Fruit fly (Drosophila melanogaster) whole organism, pupa: ENCODE measurements around the gene Uck.

ENCODE experiments used
- CG12605 ChIP-seq: fragments of 200-800 bp; sonication (Bioruptor generic); IDR thresholded peaks from 2 replicates; pipeline ENCODE4 v1.3.6; 2022; ENCODE audit warnings: missing biosample characterization, missing genetic modification characterization
- CG13204 ChIP-seq: fragments of 200-800 bp; sonication (Bioruptor generic); optimal IDR thresholded peaks from 2 replicates; lab custom pipeline; 2018; ENCODE audit warnings: missing biosample characterization, mild to moderate bottlenecking, missing genetic modification characterization, moderate library complexity
- CG14655 ChIP-seq: fragments of 200-800 bp; sonication (Bioruptor generic); optimal IDR thresholded peaks from 3 replicates; lab custom pipeline; 2017; ENCODE audit warnings: mild to moderate bottlenecking, missing biosample characterization, missing genetic modification reagents, missing genetic modification characterization
- CG17806 ChIP-seq: fragments of 200-800 bp; sonication (Bioruptor generic); optimal IDR thresholded peaks from 2 replicates; lab custom pipeline; 2018; ENCODE audit warnings: missing biosample characterization, mild to moderate bottlenecking, missing genetic modification characterization, moderate library complexity
- CG32121 ChIP-seq: fragments of 200-800 bp; sonication (Bioruptor generic); IDR thresholded peaks from 2 replicates; pipeline ENCODE4 v1.3.6; 2022; ENCODE audit warnings: missing biosample characterization, missing genetic modification characterization
- CG34367 ChIP-seq: fragments of 200-800 bp; sonication (Bioruptor generic); optimal IDR thresholded peaks from 2 replicates; lab custom pipeline; 2018; ENCODE audit warnings: missing biosample characterization, mild to moderate bottlenecking, missing genetic modification characterization
- CG8301 ChIP-seq: fragments of 200-800 bp; sonication (Bioruptor generic); optimal IDR thresholded peaks from 2 replicates; lab custom pipeline; 2018; ENCODE audit warnings: missing biosample characterization, mild to moderate bottlenecking, missing genetic modification characterization
- EcR ChIP-seq: fragments of 200-800 bp; sonication (Bioruptor generic); optimal IDR thresholded peaks from 3 replicates; lab custom pipeline; 2019; ENCODE audit warnings: missing biosample characterization, missing genetic modification characterization, mild to moderate bottlenecking, moderate library complexity, missing genetic modification reagents
- Ets98B ChIP-seq: fragments of 200-800 bp; sonication (Bioruptor generic); IDR thresholded peaks from 2 replicates; pipeline ENCODE4 v1.3.6; 2022; ENCODE audit warnings: missing biosample characterization, missing genetic modification characterization
- Pif1A ChIP-seq: fragments of 200-800 bp; sonication (Bioruptor generic); optimal IDR thresholded peaks from 3 replicates; lab custom pipeline; 2016; ENCODE audit warnings: missing biosample characterization, missing genetic modification characterization
- Snoo ChIP-seq: fragments of 200-800 bp; sonication (Bioruptor generic); optimal IDR thresholded peaks from 3 replicates; lab custom pipeline; 2017; ENCODE audit warnings: missing biosample characterization, mild to moderate bottlenecking, missing genetic modification characterization, inconsistent platforms
- gl ChIP-seq: fragments of 200-800 bp; sonication (Bioruptor generic); optimal IDR thresholded peaks from 2 replicates; lab custom pipeline; 2018; ENCODE audit warnings: missing biosample characterization, mild to moderate bottlenecking, missing genetic modification characterization
- rn ChIP-seq: fragments of 200-800 bp; sonication (Bioruptor generic); IDR thresholded peaks from 2 replicates; pipeline ENCODE4 v1.3.6; 2022; ENCODE audit warnings: missing biosample characterization, missing genetic modification characterization

dm6 chr3R:24267580-24268202 lies 22.3 kb upstream of the Uck start:
- TF ChIP-seq rn (GFP tag; lab: Robert Waterston, UW) (no peak), CG12605 (GFP tag; lab: Robert Waterston, UW) (no peak), EcR (GFP tag; lab: Kevin White, UChicago) (peak; percentile 82), Pif1A (no peak), CG8301 (tag; lab: Kevin White, UChicago) (no peak), CG17806 (no peak), CG34367 (tag; lab: Kevin White, UChicago) (no peak), gl (tag; lab: Kevin White, UChicago) (no peak), Snoo (tag; lab: Kevin White, UChicago) (no peak), CG13204 (GFP tag; lab: Kevin White, UChicago) (no peak), CG32121 (GFP tag; lab: Robert Waterston, UW) (no peak), CG14655 (no peak), Ets98B (GFP tag; lab: Robert Waterston, UW) (no peak)
